Fruit fly (Drosophila melanogaster): ENCODE measurements around the gene mys.

Gene mys

DNA sequence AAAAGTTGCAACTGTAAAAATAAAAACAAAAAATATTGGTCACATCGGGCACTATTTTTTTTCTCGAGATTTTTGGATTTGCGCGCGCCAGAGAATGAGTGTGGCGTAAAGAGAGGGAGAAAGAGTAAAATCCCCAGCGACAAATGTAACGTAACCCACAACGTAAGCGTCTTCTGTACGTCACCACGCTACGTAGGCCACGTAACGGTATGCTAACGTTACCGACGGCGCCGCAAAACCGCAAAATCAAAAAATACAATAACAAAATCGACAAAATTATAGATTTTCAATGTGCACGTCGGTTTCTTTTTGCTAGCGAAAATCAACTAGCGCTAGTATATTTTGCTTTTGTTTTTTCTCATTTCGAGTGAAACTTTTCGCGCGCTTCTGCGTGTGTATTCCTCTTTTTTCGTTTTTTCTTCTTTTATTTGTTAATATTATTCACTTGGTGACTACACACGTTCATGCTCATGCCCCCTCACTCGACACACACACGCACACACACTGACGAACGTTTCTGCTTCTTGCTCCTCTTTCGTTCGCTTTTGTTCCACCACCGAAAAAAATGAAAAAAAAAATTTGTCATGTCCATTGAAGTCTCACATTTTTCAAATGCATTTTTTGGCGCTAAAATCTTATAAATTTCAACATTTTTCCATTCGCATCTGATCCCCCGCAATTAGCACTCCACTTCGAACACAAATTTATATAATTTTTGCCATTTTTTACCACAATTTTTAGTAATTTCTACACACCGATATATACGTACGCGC, 1.1 kb upstream of the mys start (continued):
- TF ChIP-seq CG6792 (GFP tag; optimal IDR thresholded peaks at IDR 0.05) (no peak), dac (GFP tag; optimal IDR thresholded peaks at IDR 0.05) (no peak), CG4318 (GFP tag; optimal IDR thresholded peaks at IDR 0.05) (no peak), fd59A (GFP tag; optimal IDR thresholded peaks at IDR 0.05) (no peak), CG10669 (GFP tag; optimal IDR thresholded peaks at IDR 0.05) (no peak), fkh (GFP tag; optimal IDR thresholded peaks at IDR 0.05) (no peak), Sox14 (GFP tag; optimal IDR thresholded peaks at IDR 0.05) (peak; percentile 51), CG1621 (tag; optimal IDR thresholded peaks at IDR 0.05) (no peak), CG3919 (GFP tag; optimal IDR thresholded peaks at IDR 0.05) (no peak), CG11902 (GFP tag; optimal IDR thresholded peaks at IDR 0.05) (no peak), CG15336 (GFP tag; IDR thresholded peaks at IDR 0.05) (no peak), vri (GFP tag; optimal IDR thresholded peaks at IDR 0.05) (no peak), topi (GFP tag; optimal IDR thresholded peaks at IDR 0.05) (no peak), CG34406 (GFP tag; optimal IDR thresholded peaks at IDR 0.05) (no peak), CG8119 (GFP tag; IDR thresholded peaks at IDR 0.05) (0 out of 3 replicates have a peak, but pooled peaks have one; percentile 37), dsx (GFP tag; optimal IDR thresholded peaks at IDR 0.05; ENCODE audit: poor library complexity, severe bottlenecking) (no peak), esn (GFP tag; optimal IDR thresholded peaks at IDR 0.05) (no peak), Eip78C (GFP tag) (peak; percentile 53)

DNA sequence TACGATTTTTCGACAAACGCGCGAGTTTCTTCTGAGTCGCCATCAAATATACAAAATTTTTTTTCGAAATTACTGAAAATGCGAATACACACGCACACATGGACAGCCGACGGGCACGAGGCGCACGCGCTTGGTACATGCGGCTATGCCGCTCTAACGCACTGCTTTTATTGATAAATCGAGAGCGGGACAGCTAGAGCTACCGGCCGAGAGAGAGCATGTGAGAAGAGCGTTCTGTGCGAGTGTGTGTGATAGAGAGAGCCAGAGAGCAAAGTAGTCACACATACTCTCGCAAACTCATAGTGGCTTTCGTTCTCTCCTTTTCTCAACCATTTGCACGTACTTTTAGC, 549 bp upstream of the mys start:
- TF ChIP-seq CG11294 (GFP tag; IDR thresholded peaks at IDR 0.05), result no peak
- peak; percentile 8 for TF ChIP-seq CG32006 (GFP tag; optimal IDR thresholded peaks at IDR 0.05)
- TF ChIP-seq Sox102F (GFP tag; optimal IDR thresholded peaks at IDR 0.05), result peak; percentile 15
- TF ChIP-seq CG6163 (GFP tag; IDR thresholded peaks at IDR 0.05), result peak; percentile 75
- no peak for TF ChIP-seq dsx (GFP tag; optimal IDR thresholded peaks at IDR 0.05; ENCODE audit: poor library complexity, severe bottlenecking)
- peak; percentile 29; the same call in 1 of the 3 replicates for TF ChIP-seq eg (GFP tag; IDR thresholded peaks at IDR 0.05)
- TF ChIP-seq Hr38 (GFP tag; optimal IDR thresholded peaks at IDR 0.05), result no peak
- TF ChIP-seq Eip93F (GFP tag; optimal IDR thresholded peaks at IDR 0.05), result peak; percentile 62
- TF ChIP-seq CG1621 (tag; optimal IDR thresholded peaks at IDR 0.05), result peak; percentile 16
- no peak for TF ChIP-seq CG9139 (GFP tag; optimal IDR thresholded peaks at IDR 0.05)
- no peak for TF ChIP-seq CG3919 (GFP tag; optimal IDR thresholded peaks at IDR 0.05)
- no peak for TF ChIP-seq Eip75B (GFP tag; optimal IDR thresholded peaks at IDR 0.05)
- no peak for TF ChIP-seq salr (GFP tag; optimal IDR thresholded peaks at IDR 0.05)
- peak; percentile 61 for TF ChIP-seq svp (GFP tag)
- peak; percentile 1 to 38 for TF ChIP-seq ss (GFP tag; optimal IDR thresholded peaks at IDR 0.05)
- TF ChIP-seq CG6808 (GFP tag; optimal IDR thresholded peaks at IDR 0.05), result peak; percentile 15
- TF ChIP-seq CG15336 (GFP tag; IDR thresholded peaks at IDR 0.05), result peak; percentile 54; the same call in 1 of the 2 replicates
- TF ChIP-seq fkh (GFP tag; optimal IDR thresholded peaks at IDR 0.05), result peak; percentile 27
- TF ChIP-seq Eip78C (GFP tag), result peak; percentile 82

DNA sequence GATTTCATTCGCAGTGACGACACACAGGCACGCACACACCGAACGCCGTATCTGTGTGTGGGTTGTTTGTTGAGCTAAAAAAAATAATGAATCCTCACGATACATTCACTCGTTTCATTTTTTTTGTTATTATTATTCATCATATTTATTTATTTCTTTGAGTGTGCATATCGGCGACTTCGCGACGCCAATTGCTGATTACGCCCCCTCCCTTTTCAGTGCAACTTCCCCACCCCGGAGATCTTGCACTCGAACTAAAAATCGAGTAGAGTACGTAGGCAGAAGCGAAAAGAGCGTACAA, 685 bp downstream of the mys start:
- no peak for TF ChIP-seq Met (GFP tag; optimal IDR thresholded peaks at IDR 0.05)
- TF ChIP-seq Eip78C (GFP tag), result peak; percentile 88
- peak; percentile 1 for TF ChIP-seq CG10631 (GFP tag; optimal IDR thresholded peaks at IDR 0.05)
- peak; percentile 1 for TF ChIP-seq Hr4 (GFP tag; optimal IDR thresholded peaks at IDR 0.05)
- TF ChIP-seq ss (GFP tag; optimal IDR thresholded peaks at IDR 0.05), result peak in 1 of 2 experiments; percentile 67
- 0 out of 3 replicates have a peak, but pooled peaks have one; percentile 10 for TF ChIP-seq CG6163 (GFP tag; IDR thresholded peaks at IDR 0.05)
- TF ChIP-seq CG3919 (GFP tag; optimal IDR thresholded peaks at IDR 0.05), result no peak

DNA sequence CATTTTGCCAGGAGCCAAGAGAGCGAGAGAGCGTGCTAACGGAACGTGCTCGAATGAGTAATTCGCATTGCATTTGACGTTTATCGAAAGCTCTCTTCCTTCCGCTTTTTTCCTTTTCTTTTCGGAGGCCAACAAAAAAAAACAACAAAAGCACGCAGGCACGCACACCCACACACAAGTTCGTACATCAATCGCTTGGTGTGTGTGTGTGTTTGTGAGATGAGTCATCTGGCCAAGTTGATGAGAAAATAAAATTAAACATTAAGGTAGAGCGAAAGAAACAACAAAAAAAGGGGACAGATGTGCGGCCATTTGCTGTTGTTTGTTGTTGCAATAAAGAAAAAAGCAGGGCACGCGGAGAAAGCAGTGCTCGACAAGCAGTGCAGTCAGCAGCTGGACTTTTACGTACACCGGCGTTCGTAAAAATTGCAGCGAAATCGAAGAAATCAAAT, 1.8 kb downstream of the mys start:
- no peak for TF ChIP-seq CG31627 (GFP tag; optimal IDR thresholded peaks at IDR 0.05)
- TF ChIP-seq Eip78C (GFP tag), result peak; percentile 84
- peak; percentile 72 for TF ChIP-seq achi (GFP tag; optimal IDR thresholded peaks at IDR 0.05)
- TF ChIP-seq Ets21C (GFP tag; optimal IDR thresholded peaks at IDR 0.05), result no peak
- peak; percentile 70 for TF ChIP-seq CG8119 (GFP tag; IDR thresholded peaks at IDR 0.05)
- no peak for TF ChIP-seq Met (GFP tag; optimal IDR thresholded peaks at IDR 0.05)
- TF ChIP-seq acj6 (GFP tag; optimal IDR thresholded peaks at IDR 0.05), result no peak
- TF ChIP-seq CG11762 (GFP tag; optimal IDR thresholded peaks at IDR 0.05; ENCODE audit: insufficient read depth), result no peak
- no peak for TF ChIP-seq salr (GFP tag; optimal IDR thresholded peaks at IDR 0.05)
- no peak for TF ChIP-seq fd85E (GFP tag; optimal IDR thresholded peaks at IDR 0.05)
- peak; percentile 59 for TF ChIP-seq Sox14 (GFP tag; optimal IDR thresholded peaks at IDR 0.05)
- TF ChIP-seq CG6808 (GFP tag; optimal IDR thresholded peaks at IDR 0.05), result peak; percentile 81
- peak; percentile 62 for TF ChIP-seq CG15336 (GFP tag; IDR thresholded peaks at IDR 0.05)
- TF ChIP-seq net (GFP tag; optimal IDR thresholded peaks at IDR 0.05), result peak; percentile 82
- no peak for TF ChIP-seq CG3919 (GFP tag; optimal IDR thresholded peaks at IDR 0.05)
- no peak for TF ChIP-seq CG10631 (GFP tag; optimal IDR thresholded peaks at IDR 0.05)
- peak; percentile 42 for TF ChIP-seq Eip93F (GFP tag; optimal IDR thresholded peaks at IDR 0.05)
- TF ChIP-seq CG6163 (GFP tag; IDR thresholded peaks at IDR 0.05), result peak; percentile 84
- TF ChIP-seq svp (GFP tag), result no peak
- peak; percentile 45 for TF ChIP-seq CG1621 (tag; optimal IDR thresholded peaks at IDR 0.05)
- TF ChIP-seq CG3032 (tag; optimal IDR thresholded peaks at IDR 0.05), result peak; percentile 4
- TF ChIP-seq Gug (GFP tag; IDR thresholded peaks at IDR 0.05), result 0 out of 2 replicates have a peak, but pooled peaks have one; percentile 25
- TF ChIP-seq Hr4 (GFP tag; optimal IDR thresholded peaks at IDR 0.05), result no peak

Measured in whole organism, prepupa.